Fruit fly (Drosophila melanogaster): ENCODE data around the gene jar.
A peak's percentile ranks its signal among the peaks of the same experiment; 100 is the strongest.

Gene jar

dm6 chr3R:24289768-24290349, 18.8 kb upstream of the jar start, which contains the start of the genes CG34290 and Uck (continued):
- TF ChIP-seq CG8359 (GFP tag; optimal IDR thresholded peaks at IDR 0.05; ENCODE audit: borderline replicate concordance) (peak; percentile 63), CG13424 (tag; optimal IDR thresholded peaks at IDR 0.05) (peak; percentile 63), CG12236 (GFP tag; optimal IDR thresholded peaks at IDR 0.05) (peak; percentile 72), NC2α (GFP tag; optimal IDR thresholded peaks at IDR 0.05) (peak; percentile 19), CG34422 (GFP tag; IDR thresholded peaks at IDR 0.05) (no peak), Dip3 (GFP tag; optimal IDR thresholded peaks at IDR 0.05) (peak; percentile 46), Lhr (GFP tag; optimal IDR thresholded peaks at IDR 0.05) (peak; percentile 82), CG32532 (GFP tag; IDR thresholded peaks at IDR 0.05) (peak; percentile 78), CG4707 (GFP tag; optimal IDR thresholded peaks at IDR 0.05) (peak; percentile 78), ro (GFP tag; IDR thresholded peaks at IDR 0.05) (no peak), CG7963 (GFP tag; IDR thresholded peaks at IDR 0.05; ENCODE audit: partially characterized antibody) (peak; percentile 45; the same call in 1 of the 3 replicates), esg (GFP tag; conservative IDR thresholded peaks at IDR 0.05) (no peak), ftz-f1 (GFP tag; optimal IDR thresholded peaks at IDR 0.05) (peak; percentile 40), E2f1 (GFP tag; IDR thresholded peaks at IDR 0.05) (peak; percentile 54), Ada2b (GFP tag; IDR thresholded peaks at IDR 0.05) (peak; percentile 39; the same call in 1 of the 2 replicates), MESR4 (GFP tag; optimal IDR thresholded peaks at IDR 0.05) (peak; percentile 77), crp (GFP tag; optimal IDR thresholded peaks at IDR 0.05) (peak; percentile 61 to 95), Hmr (GFP tag; optimal IDR thresholded peaks at IDR 0.05) (peak; percentile 94), CTCF (GFP tag; optimal IDR thresholded peaks at IDR 0.05) (peak; percentile 58), CG10267 (tag; optimal IDR thresholded peaks at IDR 0.05) (peak; percentile 71), CG4360 (GFP tag; IDR thresholded peaks at IDR 0.05) (0 out of 2 replicates have a peak, but pooled peaks have one; percentile 18), D (optimal IDR thresholded peaks at IDR 0.05) (no peak), D (GFP tag; optimal IDR thresholded peaks at IDR 0.05) (peak; percentile 63), Side (GFP tag; optimal IDR thresholded peaks at IDR 0.05) (peak; percentile 89), CG18476 (GFP tag; optimal IDR thresholded peaks at IDR 0.05) (no peak), CG2678 (tag; optimal IDR thresholded peaks at IDR 0.05) (peak; percentile 68), sens-2 (GFP tag; IDR thresholded peaks at IDR 0.05) (peak; percentile 38; the same call in 1 of the 2 replicates), lov (optimal IDR thresholded peaks at IDR 0.05) (no peak), lov (GFP tag; IDR thresholded peaks at IDR 0.05) (peak; percentile 62; the same call in 1 of the 3 replicates), CG9437 (GFP tag; optimal IDR thresholded peaks at IDR 0.05) (peak; percentile 72), exex (tag; optimal IDR thresholded peaks at IDR 0.05) (peak; percentile 69), sr (GFP tag; IDR thresholded peaks at IDR 0.05) (0 out of 3 replicates have a peak, but pooled peaks have one; percentile 50), bsh (GFP tag; optimal IDR thresholded peaks at IDR 0.05) (peak in 1 of 2 experiments; percentile 61), lmd (GFP tag; IDR thresholded peaks at IDR 0.05) (peak; percentile 63), zfh2 (GFP tag; optimal IDR thresholded peaks at IDR 0.05) (peak; percentile 43), dan (GFP tag; IDR thresholded peaks at IDR 0.05) (no peak), CG13287 (GFP tag; IDR thresholded peaks at IDR 0.05; ENCODE audit: partially characterized antibody) (peak; percentile 94), CG7745 (tag; optimal IDR thresholded peaks at IDR 0.05) (no peak), CG9609 (GFP tag; optimal IDR thresholded peaks at IDR 0.05) (peak; percentile 71), jigr1 (GFP tag; IDR thresholded peaks at IDR 0.05) (no peak), sima (GFP tag; optimal IDR thresholded peaks at IDR 0.05) (peak; percentile 43), chm (GFP tag; IDR thresholded peaks at IDR 0.05) (peak; percentile 73), CG43689 (GFP tag; IDR thresholded peaks at IDR 0.05) (peak; percentile 64), lbe (GFP tag; optimal IDR thresholded peaks at IDR 0.05) (peak; percentile 67), ato (GFP tag; IDR thresholded peaks at IDR 0.05; ENCODE audit: partially characterized antibody) (peak; percentile 66; the same call in 1 of the 2 replicates), Bgb (GFP tag; IDR thresholded peaks at IDR 0.05; ENCODE audit: partially characterized antibody) (peak; percentile 86), unpg (GFP tag; optimal IDR thresholded peaks at IDR 0.05) (peak; percentile 65), CG17361 (GFP tag; IDR thresholded peaks at IDR 0.05) (peak; percentile 65; the same call in 2 of the 3 replicates), CG12391 (tag; optimal IDR thresholded peaks at IDR 0.05) (peak; percentile 80), dati (GFP tag; IDR thresholded peaks at IDR 0.05) (no peak)

Data from whole organism, embryonic.